Fruit fly (Drosophila melanogaster) whole organism, pupa: Measurements from ENCODE around the gene CG15201.

Experiments
- CG10348 ChIP-seq: fragments of 200-800 bp; sonication (Bioruptor generic); IDR thresholded peaks from 2 replicates; pipeline ENCODE4 v1.3.6; 2022; ENCODE audit warnings: missing biosample characterization, missing genetic modification characterization
- CG12605 ChIP-seq: fragments of 200-800 bp; sonication (Bioruptor generic); IDR thresholded peaks from 2 replicates; pipeline ENCODE4 v1.3.6; 2022; ENCODE audit warnings: missing biosample characterization, missing genetic modification characterization
- CG13204 ChIP-seq: fragments of 200-800 bp; sonication (Bioruptor generic); optimal IDR thresholded peaks from 2 replicates; lab custom pipeline; 2018; ENCODE audit warnings: missing biosample characterization, mild to moderate bottlenecking, missing genetic modification characterization, moderate library complexity
- CG15710 ChIP-seq: fragments of 200-800 bp; sonication (Bioruptor generic); optimal IDR thresholded peaks from 2 replicates; lab custom pipeline; 2018; ENCODE audit warnings: missing biosample characterization, mild to moderate bottlenecking, missing genetic modification characterization, moderate library complexity
- CG17806 ChIP-seq: fragments of 200-800 bp; sonication (Bioruptor generic); optimal IDR thresholded peaks from 2 replicates; lab custom pipeline; 2018; ENCODE audit warnings: missing biosample characterization, mild to moderate bottlenecking, missing genetic modification characterization, moderate library complexity
- CG32121 ChIP-seq: fragments of 200-800 bp; sonication (Bioruptor generic); IDR thresholded peaks from 2 replicates; pipeline ENCODE4 v1.3.6; 2022; ENCODE audit warnings: missing biosample characterization, missing genetic modification characterization
- CG34367 ChIP-seq: fragments of 200-800 bp; sonication (Bioruptor generic); optimal IDR thresholded peaks from 2 replicates; lab custom pipeline; 2018; ENCODE audit warnings: missing biosample characterization, mild to moderate bottlenecking, missing genetic modification characterization
- CG8159 ChIP-seq: fragments of 200-800 bp; sonication (Bioruptor generic); optimal IDR thresholded peaks from 3 replicates; lab custom pipeline; 2018; ENCODE audit warnings: missing biosample characterization, mild to moderate bottlenecking, missing genetic modification characterization, moderate library complexity
- CG9948 ChIP-seq: fragments of 200-800 bp; sonication (Bioruptor generic); optimal IDR thresholded peaks from 2 replicates; lab custom pipeline; 2018; ENCODE audit warnings: missing biosample characterization, mild to moderate bottlenecking, missing genetic modification characterization, moderate library complexity
- D1 ChIP-seq: fragments of 200-800 bp; sonication (Bioruptor generic); optimal IDR thresholded peaks from 2 replicates; lab custom pipeline; 2018; ENCODE audit warnings: missing biosample characterization, mild to moderate bottlenecking, missing genetic modification characterization, moderate library complexity
- Ets98B ChIP-seq: fragments of 200-800 bp; sonication (Bioruptor generic); IDR thresholded peaks from 2 replicates; pipeline ENCODE4 v1.3.6; 2022; ENCODE audit warnings: missing biosample characterization, missing genetic modification characterization
- gl ChIP-seq: fragments of 200-800 bp; sonication (Bioruptor generic); optimal IDR thresholded peaks from 2 replicates; lab custom pipeline; 2018; ENCODE audit warnings: missing biosample characterization, mild to moderate bottlenecking, missing genetic modification characterization
- rn ChIP-seq: fragments of 200-800 bp; sonication (Bioruptor generic); IDR thresholded peaks from 2 replicates; pipeline ENCODE4 v1.3.6; 2022; ENCODE audit warnings: missing biosample characterization, missing genetic modification characterization

DNA sequence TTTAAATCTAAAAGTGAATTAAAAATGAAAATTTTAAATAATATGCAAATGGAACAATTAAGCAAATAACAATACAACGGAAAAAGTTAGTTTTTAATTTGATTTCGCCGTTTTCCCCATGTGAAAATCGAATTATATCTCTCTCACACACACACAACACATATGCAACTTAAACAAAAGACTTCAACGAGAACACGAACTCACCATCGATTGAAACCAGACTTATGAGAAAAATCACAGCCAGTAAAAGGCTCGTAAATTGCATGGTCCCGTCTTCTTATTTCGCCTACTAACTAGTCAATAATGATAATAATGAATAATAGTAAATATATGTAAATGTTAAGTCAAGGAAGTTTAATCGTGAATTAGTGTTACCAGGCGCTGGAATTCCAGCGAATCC is 9.5 kb downstream of the CG15201 start:
- TF ChIP-seq gl, result no peak
- no peak for TF ChIP-seq CG34367 (tag; lab: Kevin White, UChicago)
- no peak for TF ChIP-seq CG9948 (tag; lab: Kevin White, UChicago)
- no peak for TF ChIP-seq CG17806 (tag; lab: Kevin White, UChicago)
- TF ChIP-seq CG32121 (GFP tag; lab: Robert Waterston, UW), result no peak
- no peak for TF ChIP-seq D1 (tag; lab: Kevin White, UChicago)
- TF ChIP-seq rn (GFP tag; lab: Robert Waterston, UW), result no peak
- no peak for TF ChIP-seq Ets98B (GFP tag; lab: Robert Waterston, UW)
- TF ChIP-seq CG8159 (tag; lab: Kevin White, UChicago), result no peak
- no peak for TF ChIP-seq CG15710 (tag; lab: Kevin White, UChicago)
- no peak for TF ChIP-seq CG13204
- TF ChIP-seq CG12605 (GFP tag; lab: Robert Waterston, UW), result no peak
- no peak for TF ChIP-seq CG10348 (GFP tag; lab: Robert Waterston, UW)
